Worm (Caenorhabditis elegans) whole organism, mixed stage, embryonic: Measurements from ENCODE around the gene clec-260.
"Not testable (repeated sequence)": the region's sequence is repeated elsewhere in the genome, so short reads cannot be mapped to it uniquely, and the experiment has no call there.

Source experiments
- bed-3 ChIP-seq: fragments of 200-800 bp; sonication (Bioruptor generic); optimal IDR thresholded peaks from 3 replicates; lab custom pipeline; 2018; ENCODE audit warnings: mild to moderate bottlenecking, missing genetic modification characterization, moderate library complexity, missing compliant biosample characterization
- blmp-1 ChIP-seq: fragments of 150-350 bp; optimal IDR thresholded peaks from 2 replicates; lab custom pipeline; 2014; ENCODE audit warnings: missing biosample characterization, missing genetic modification characterization
- ceh-39 ChIP-seq: fragments of 150-350 bp; optimal IDR thresholded peaks from 2 replicates; lab custom pipeline; 2014; ENCODE audit warnings: missing biosample characterization, missing genetic modification characterization
- ceh-83 ChIP-seq: fragments of 200-800 bp; sonication (Bioruptor generic); optimal IDR thresholded peaks from 2 replicates; lab custom pipeline; 2018; ENCODE audit warnings: mild to moderate bottlenecking, missing genetic modification characterization, missing compliant biosample characterization
- cnd-1 ChIP-seq: fragments of 200-800 bp; sonication (Bioruptor generic); optimal IDR thresholded peaks from 2 replicates; lab custom pipeline; 2018; ENCODE audit warnings: mild to moderate bottlenecking, missing genetic modification characterization, missing compliant biosample characterization
- drap-1 ChIP-seq: fragments of 200-800 bp; sonication (Bioruptor generic); optimal IDR thresholded peaks from 3 replicates; lab custom pipeline; 2018; ENCODE audit warnings: mild to moderate bottlenecking, missing genetic modification characterization, missing compliant biosample characterization
- elt-1 ChIP-seq: sonication (generic microtip); optimal IDR thresholded peaks from 2 replicates; lab custom pipeline; 2017; ENCODE audit warnings: missing genetic modification characterization, mild to moderate bottlenecking, missing compliant biosample characterization, antibody characterized with exemption, moderate library complexity, borderline replicate concordance; ENCODE audit not compliant: insufficient read depth
- elt-3 ChIP-seq: fragments of 150-350 bp; optimal IDR thresholded peaks from 2 replicates; lab custom pipeline; 2014; ENCODE audit warnings: missing biosample characterization, missing genetic modification characterization
- ham-2 ChIP-seq: fragments of 200-800 bp; sonication (Bioruptor generic); optimal IDR thresholded peaks from 2 replicates; lab custom pipeline; 2018; ENCODE audit warnings: mild to moderate bottlenecking, missing genetic modification characterization, missing compliant biosample characterization
- hlh-1 ChIP-seq: fragments of 150-350 bp; optimal IDR thresholded peaks from 2 replicates; lab custom pipeline; 2014; ENCODE audit warnings: missing biosample characterization, missing genetic modification reagents, missing genetic modification characterization
- lin-13 ChIP-seq: fragments of 150-350 bp; optimal IDR thresholded peaks from 2 replicates; lab custom pipeline; 2014; ENCODE audit warnings: missing biosample characterization, missing genetic modification characterization
- lin-32 ChIP-seq: fragments of 200-800 bp; sonication (Bioruptor generic); optimal IDR thresholded peaks from 2 replicates; lab custom pipeline; 2018; ENCODE audit warnings: mild to moderate bottlenecking, missing genetic modification characterization, missing compliant biosample characterization
- lsy-2 ChIP-seq: fragments of 150-350 bp; optimal IDR thresholded peaks from 2 replicates; lab custom pipeline; 2014; ENCODE audit warnings: missing biosample characterization, missing genetic modification characterization
- mep-1 ChIP-seq: fragments of 150-350 bp; optimal IDR thresholded peaks from 2 replicates; lab custom pipeline; 2017; ENCODE audit warnings: missing biosample characterization, missing genetic modification reagents, missing genetic modification characterization, inconsistent platforms
- mls-2 ChIP-seq: sonication (generic microtip); optimal IDR thresholded peaks from 2 replicates; lab custom pipeline; 2016; ENCODE audit warnings: mild to moderate bottlenecking, missing genetic modification characterization, moderate library complexity, missing compliant biosample characterization
- nhr-12 ChIP-seq: fragments of 150-350 bp; optimal IDR thresholded peaks from 2 replicates; lab custom pipeline; 2014; ENCODE audit warnings: missing biosample characterization, missing genetic modification characterization
- nhr-2 ChIP-seq: fragments of 150-350 bp; optimal IDR thresholded peaks from 2 replicates; lab custom pipeline; 2014; ENCODE audit warnings: missing biosample characterization, missing genetic modification characterization
- nhr-237 ChIP-seq: fragments of 150-350 bp; optimal IDR thresholded peaks from 2 replicates; lab custom pipeline; 2014; ENCODE audit warnings: missing biosample characterization, missing genetic modification characterization
- nhr-76 ChIP-seq: sonication (generic microtip); optimal IDR thresholded peaks from 2 replicates; lab custom pipeline; 2017; ENCODE audit warnings: missing biosample characterization, missing genetic modification characterization
- sem-2 ChIP-seq: fragments of 200-800 bp; sonication (Bioruptor generic); optimal IDR thresholded peaks from 2 replicates; lab custom pipeline; 2018; ENCODE audit warnings: mild to moderate bottlenecking, missing genetic modification characterization, missing compliant biosample characterization
- snpc-4 ChIP-seq: fragments of 150-350 bp; optimal IDR thresholded peaks from 2 replicates; lab custom pipeline; 2014; ENCODE audit warnings: missing biosample characterization, missing genetic modification characterization
- sptf-1 ChIP-seq: sonication (generic microtip); optimal IDR thresholded peaks from 2 replicates; lab custom pipeline; 2017; ENCODE audit warnings: mild to moderate bottlenecking, missing genetic modification characterization, moderate library complexity, missing compliant biosample characterization
- unc-39 ChIP-seq: fragments of 150-350 bp; optimal IDR thresholded peaks from 2 replicates; lab custom pipeline; 2014; ENCODE audit warnings: missing biosample characterization, missing genetic modification characterization
- unc-62 ChIP-seq: fragments of 150-350 bp; optimal IDR thresholded peaks from 2 replicates; lab custom pipeline; 2014; ENCODE audit warnings: missing biosample characterization, missing genetic modification reagents, missing genetic modification characterization
- zip-8 ChIP-seq: fragments of 150-350 bp; optimal IDR thresholded peaks from 2 replicates; lab custom pipeline; 2014; ENCODE audit warnings: missing biosample characterization, missing genetic modification characterization
- ztf-11 ChIP-seq: fragments of 150-350 bp; optimal IDR thresholded peaks from 2 replicates; lab custom pipeline; 2014; ENCODE audit warnings: missing biosample characterization, missing genetic modification characterization

clec-260 gene

DNA sequence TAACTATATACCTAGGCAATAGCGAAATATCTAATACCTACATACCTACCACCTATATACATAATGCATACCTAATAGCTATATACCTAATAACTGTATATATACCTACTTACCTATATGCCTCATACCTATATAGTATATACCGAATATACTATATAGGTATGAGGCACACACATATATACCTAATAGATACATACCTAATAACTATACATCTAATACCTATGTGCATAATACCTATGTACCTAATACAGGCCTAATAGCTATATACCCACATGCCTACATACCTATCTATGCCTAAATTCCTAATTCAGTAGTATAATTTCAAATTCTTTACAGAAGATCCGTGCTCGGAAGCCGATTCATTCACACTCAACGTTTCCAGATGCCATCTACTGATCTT, 31.6 kb downstream of the clec-260 start:
- TF ChIP-seq lin-32: no peak

DNA sequence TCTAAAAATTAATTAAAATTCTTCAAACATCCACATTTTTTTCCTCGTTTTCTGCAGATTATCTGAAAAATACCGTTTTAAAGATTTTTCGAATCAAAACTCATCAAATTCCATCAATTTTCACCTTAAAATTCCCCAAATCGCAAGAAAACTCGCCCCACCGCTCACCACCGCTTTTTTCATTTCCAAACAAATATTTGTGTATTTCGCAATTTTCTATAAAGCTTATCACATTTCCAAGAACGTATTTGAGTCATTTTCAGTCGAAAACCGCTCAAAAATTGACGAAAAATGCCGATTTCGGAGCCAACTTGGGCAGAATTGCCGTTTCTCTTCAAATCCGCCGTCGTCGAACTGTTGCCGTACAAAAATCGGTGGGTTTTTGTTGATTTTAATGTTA, 36.4 kb downstream of the clec-260 start, which contains the start of gene Y60A3A.8:
Y60A3A.8 (plus strand) TSS at position 258 of the 400 bp plus-strand sequence.
- not testable (repeated sequence) for TF ChIP-seq blmp-1; ham-2 (GFP tag; lab: Kevin White, UChicago); lin-13

- TF ChIP-seq sptf-1 (tag; lab: Kevin White, UChicago); ceh-83 (GFP tag; lab: Kevin White, UChicago); elt-3 (tag; lab: Kevin White, UChicago): not testable (repeated sequence)
Measured at ce11 chrV:19948993-19949392, 37.1 kb downstream of the clec-260 start, which contains the start of gene tmed-4. Gene tmed-4, minus strand, starts transcription at chrV:19949093.

DNA sequence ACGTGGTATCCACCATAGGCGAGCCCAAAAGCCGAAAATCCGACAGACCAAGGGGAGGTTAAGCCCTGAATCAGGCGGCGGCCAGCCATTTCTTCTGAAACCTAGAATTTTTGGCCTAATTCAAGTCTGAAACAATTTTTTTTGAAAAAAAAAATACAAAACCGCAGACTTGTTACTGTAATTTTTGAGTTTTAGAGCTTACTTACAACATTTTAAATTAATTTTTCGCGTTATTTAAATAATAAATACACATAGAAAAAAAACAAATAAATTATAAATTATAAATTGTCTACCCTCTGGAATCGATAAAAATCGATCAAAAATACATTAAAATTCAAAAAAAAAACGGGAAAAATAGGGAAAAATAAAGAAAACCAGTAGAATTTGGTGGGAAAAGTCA, 39.6 kb downstream of the clec-260 start, which contains the start of gene dhs-24:
dhs-24 (minus strand) TSS at position 101 of the 400 bp plus-strand sequence.
- no peak for TF ChIP-seq mls-2
- TF ChIP-seq zip-8: no peak
- no peak for TF ChIP-seq mep-1 (tag; lab: Kevin White, UChicago)
- TF ChIP-seq ceh-83 (GFP tag; lab: Kevin White, UChicago): no peak
- TF ChIP-seq sem-2 (GFP tag; lab: Kevin White, UChicago): no peak
- no peak for TF ChIP-seq nhr-237 (tag; lab: Kevin White, UChicago)
- TF ChIP-seq nhr-76 (tag; lab: Kevin White, UChicago): no peak

DNA sequence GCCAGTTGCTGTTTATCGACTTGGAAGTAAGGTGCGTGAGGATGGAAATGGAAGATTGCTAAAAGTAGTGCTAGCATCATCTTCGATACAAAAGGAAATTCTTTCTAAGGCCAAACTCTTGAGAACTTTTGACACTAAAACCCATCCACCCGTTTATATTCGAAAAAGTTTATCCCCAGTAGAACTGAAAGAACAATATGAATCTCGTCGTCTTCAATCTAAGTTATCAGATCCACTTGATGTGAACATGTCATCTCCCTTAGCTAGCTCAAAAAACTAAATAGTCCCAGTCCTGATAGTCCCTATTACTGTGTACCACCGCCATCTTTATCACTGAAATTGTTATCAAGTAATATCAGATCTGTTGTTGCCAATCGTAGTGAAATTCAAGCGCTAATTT, 49.2 kb downstream of the clec-260 start:
- TF ChIP-seq drap-1: no peak
- no peak for TF ChIP-seq bed-3 (GFP tag; lab: Kevin White, UChicago)
- no peak for TF ChIP-seq lin-32
- TF ChIP-seq lsy-2 (tag; lab: Kevin White, UChicago): no peak
- TF ChIP-seq elt-3 (tag; lab: Kevin White, UChicago): no peak
- TF ChIP-seq nhr-2 (tag; lab: Kevin White, UChicago): no peak
- no peak for TF ChIP-seq unc-62
- no peak for TF ChIP-seq mls-2
- TF ChIP-seq ham-2 (GFP tag; lab: Kevin White, UChicago): no peak
- no peak for TF ChIP-seq hlh-1
- no peak for TF ChIP-seq ceh-83 (GFP tag; lab: Kevin White, UChicago)
- no peak for TF ChIP-seq elt-1 (tag; lab: Kevin White, UChicago)
- no peak for TF ChIP-seq snpc-4 (tag; lab: Kevin White, UChicago)
- no peak for TF ChIP-seq sem-2 (GFP tag; lab: Kevin White, UChicago)
- TF ChIP-seq ztf-11: no peak
- no peak for TF ChIP-seq mep-1 (tag; lab: Kevin White, UChicago)

ce11 chrV:19934223-19934622, 51.9 kb downstream of the clec-260 start, which contains the start of gene algn-7:
Gene algn-7, minus strand, starts transcription at chrV:19934323.
- TF ChIP-seq ham-2 (GFP tag; lab: Kevin White, UChicago) (no peak), zip-8 (no peak), nhr-12 (tag; lab: Kevin White, UChicago) (no peak), ceh-39 (tag; lab: Kevin White, UChicago) (no peak), unc-39 (tag; lab: Kevin White, UChicago) (no peak), cnd-1 (tag; lab: Kevin White, UChicago) (no peak)
